Worm (Caenorhabditis elegans) whole organism, L4 larva: ENCODE results near the gene F28A10.5.

ENCODE experiments used
- F10B5.3 ChIP-seq: sonication (generic microtip); optimal IDR thresholded peaks from 2 replicates; lab custom pipeline; 2016; ENCODE audit warnings: mild to moderate bottlenecking, missing genetic modification characterization, missing compliant biosample characterization
- lim-7 ChIP-seq: fragments of 200-800 bp; sonication (Bioruptor generic); IDR thresholded peaks from 2 replicates; pipeline ENCODE4 v1.3.6; 2022; ENCODE audit warnings: missing genetic modification characterization, missing compliant biosample characterization
- lin-38 ChIP-seq: fragments of 200-800 bp; sonication (Bioruptor generic); IDR thresholded peaks from 2 replicates; pipeline ENCODE4 v1.3.6; 2022; ENCODE audit warnings: missing genetic modification reagents, missing genetic modification characterization, missing compliant biosample characterization
- nhr-10 ChIP-seq: fragments of 150-350 bp; optimal IDR thresholded peaks from 2 replicates; lab custom pipeline; 2014; ENCODE audit warnings: missing biosample characterization, missing genetic modification characterization
- nhr-48 ChIP-seq: sonication (generic microtip); optimal IDR thresholded peaks from 2 replicates; lab custom pipeline; 2016; ENCODE audit warnings: mild to moderate bottlenecking, missing genetic modification characterization, missing compliant biosample characterization
- ztf-11 ChIP-seq: fragments of 150-350 bp; optimal IDR thresholded peaks from 2 replicates; lab custom pipeline; 2014; ENCODE audit warnings: missing biosample characterization, missing genetic modification characterization

ce11 chrII:869316-869715 is 18.8 kb upstream of the F28A10.5 start:
- TF ChIP-seq nhr-48 (tag; lab: Kevin White, UChicago) (no peak), F10B5.3 (tag; lab: Kevin White, UChicago) (no peak), ztf-11 (no peak), lin-38 (GFP tag; lab: Robert Waterston, UW) (no peak), nhr-10 (tag; lab: Kevin White, UChicago) (no peak), lim-7 (no peak)
